Worm (Caenorhabditis elegans) whole organism, L2 larva: ENCODE data around the gene F11C1.1.
A peak's percentile ranks its signal among the peaks of the same experiment; 100 is the strongest.

Experiments
- C34F6.9 ChIP-seq: fragments of 150-350 bp; optimal IDR thresholded peaks from 2 replicates; lab custom pipeline; 2014; ENCODE audit warnings: missing biosample characterization, missing genetic modification characterization
- F13H6.1 ChIP-seq: sonication (generic microtip); optimal IDR thresholded peaks from 2 replicates; lab custom pipeline; 2016; ENCODE audit warnings: missing genetic modification characterization, missing compliant biosample characterization
- R02D3.7 ChIP-seq: fragments of 150-350 bp; optimal IDR thresholded peaks from 2 replicates; lab custom pipeline; 2014; ENCODE audit warnings: missing biosample characterization, missing genetic modification characterization
- Y55F3AM.14 ChIP-seq: fragments of 200-800 bp; sonication (Bioruptor generic); optimal IDR thresholded peaks from 2 replicates; lab custom pipeline; 2018; ENCODE audit warnings: mild to moderate bottlenecking, missing genetic modification characterization, missing compliant biosample characterization
- ZK546.5 ChIP-seq: sonication (generic microtip); optimal IDR thresholded peaks from 2 replicates; lab custom pipeline; 2017; ENCODE audit warnings: missing biosample characterization, missing genetic modification characterization
- alr-1 ChIP-seq: fragments of 150-350 bp; optimal IDR thresholded peaks from 2 replicates; lab custom pipeline; 2014; ENCODE audit warnings: missing biosample characterization, missing genetic modification characterization
- aly-2 ChIP-seq: fragments of 150-350 bp; optimal IDR thresholded peaks from 2 replicates; lab custom pipeline; 2014; ENCODE audit warnings: missing biosample characterization, missing genetic modification characterization
- ama-1 ChIP-seq: fragments of 150-350 bp; optimal IDR thresholded peaks from 2 replicates; lab custom pipeline; 2018; ENCODE audit warnings: inconsistent platforms
- ceh-16 ChIP-seq: fragments of 150-350 bp; optimal IDR thresholded peaks from 2 replicates; lab custom pipeline; 2014; ENCODE audit warnings: missing biosample characterization, missing genetic modification characterization
- ceh-82 ChIP-seq: fragments of 150-350 bp; optimal IDR thresholded peaks from 2 replicates; lab custom pipeline; 2014; ENCODE audit warnings: missing biosample characterization, missing genetic modification characterization
- egl-27 ChIP-seq: sonication (generic microtip); optimal IDR thresholded peaks from 3 replicates; lab custom pipeline; 2017; ENCODE audit warnings: missing biosample characterization, missing genetic modification reagents, missing genetic modification characterization
- elt-1 ChIP-seq: fragments of 150-350 bp; optimal IDR thresholded peaks from 2 replicates; lab custom pipeline; 2014; ENCODE audit warnings: missing biosample characterization, missing genetic modification characterization
- elt-3 ChIP-seq: sonication (generic microtip); optimal IDR thresholded peaks from 2 replicates; lab custom pipeline; 2017; ENCODE audit warnings: missing biosample characterization, missing genetic modification characterization
- fos-1 ChIP-seq: fragments of 150-350 bp; optimal IDR thresholded peaks from 2 replicates; lab custom pipeline; 2014; ENCODE audit warnings: missing biosample characterization, missing genetic modification characterization
- lsy-2 ChIP-seq, 2 experiments: fragments of 150-350 bp in 1 of 2; sonication (generic microtip) in 1 of 2; optimal IDR thresholded peaks; 2 replicates each; lab custom pipeline; 2014 to 2017; ENCODE audit warnings: missing biosample characterization in 2 of 2, missing genetic modification characterization in 2 of 2
- mab-5 ChIP-seq: fragments of 150-350 bp; optimal IDR thresholded peaks from 2 replicates; lab custom pipeline; 2014; ENCODE audit warnings: missing biosample characterization, missing genetic modification characterization
- mbf-1 ChIP-seq: sonication (generic microtip); optimal IDR thresholded peaks from 2 replicates; lab custom pipeline; 2017; ENCODE audit warnings: missing biosample characterization, missing genetic modification characterization
- nhr-10 ChIP-seq: sonication (generic microtip); optimal IDR thresholded peaks from 2 replicates; lab custom pipeline; 2017; ENCODE audit warnings: missing biosample characterization, missing genetic modification characterization
- nhr-12 ChIP-seq: fragments of 150-350 bp; optimal IDR thresholded peaks from 2 replicates; lab custom pipeline; 2014; ENCODE audit warnings: missing biosample characterization, missing genetic modification characterization
- nhr-129 ChIP-seq: fragments of 150-350 bp; optimal IDR thresholded peaks from 2 replicates; lab custom pipeline; 2014; ENCODE audit warnings: missing biosample characterization, missing genetic modification characterization
- nhr-21 ChIP-seq: fragments of 150-350 bp; optimal IDR thresholded peaks from 2 replicates; lab custom pipeline; 2014; ENCODE audit warnings: missing biosample characterization, missing genetic modification characterization
- nhr-23 ChIP-seq: fragments of 150-350 bp; optimal IDR thresholded peaks from 2 replicates; lab custom pipeline; 2014; ENCODE audit warnings: missing biosample characterization, missing genetic modification reagents, missing genetic modification characterization
- nhr-237 ChIP-seq: fragments of 150-350 bp; optimal IDR thresholded peaks from 2 replicates; lab custom pipeline; 2014; ENCODE audit warnings: missing biosample characterization, missing genetic modification characterization
- nhr-25 ChIP-seq: fragments of 150-350 bp; sonication (generic microtip); optimal IDR thresholded peaks from 3 replicates; lab custom pipeline; 2014; ENCODE audit warnings: missing biosample characterization, missing genetic modification characterization
- nhr-6 ChIP-seq: fragments of 150-350 bp; optimal IDR thresholded peaks from 2 replicates; lab custom pipeline; 2014; ENCODE audit warnings: missing biosample characterization, missing genetic modification characterization
- nhr-77 ChIP-seq: fragments of 150-350 bp; optimal IDR thresholded peaks from 2 replicates; lab custom pipeline; 2014; ENCODE audit warnings: missing biosample characterization, missing genetic modification characterization
- peb-1 ChIP-seq: fragments of 150-350 bp; optimal IDR thresholded peaks from 2 replicates; lab custom pipeline; 2014; ENCODE audit warnings: missing biosample characterization, missing genetic modification characterization
- sem-4 ChIP-seq: fragments of 150-350 bp; optimal IDR thresholded peaks from 2 replicates; lab custom pipeline; 2014; ENCODE audit warnings: missing biosample characterization, missing genetic modification reagents, missing genetic modification characterization
- sma-3 ChIP-seq: sonication (generic microtip); optimal IDR thresholded peaks from 2 replicates; lab custom pipeline; 2016; ENCODE audit warnings: missing genetic modification reagents, missing genetic modification characterization, missing compliant biosample characterization
- sma-9 ChIP-seq, 2 experiments: fragments of 150-350 bp in 1 of 2; sonication (generic microtip) in 1 of 2; optimal IDR thresholded peaks; 2 replicates each; lab custom pipeline; 2014 to 2016; ENCODE audit warnings: missing genetic modification characterization in 2 of 2, mild to moderate bottlenecking in 1 of 2, missing biosample characterization in 1 of 2, missing compliant biosample characterization in 1 of 2, missing genetic modification reagents in 1 of 2, moderate library complexity in 1 of 2
- snpc-4 ChIP-seq: fragments of 150-350 bp; optimal IDR thresholded peaks from 2 replicates; lab custom pipeline; 2014; ENCODE audit warnings: missing biosample characterization, missing genetic modification characterization
- unc-55 ChIP-seq: fragments of 150-350 bp; sonication (generic microtip); optimal IDR thresholded peaks from 3 replicates; lab custom pipeline; 2014; ENCODE audit warnings: missing biosample characterization, missing genetic modification reagents, missing genetic modification characterization
- unc-62 ChIP-seq: fragments of 150-350 bp; optimal IDR thresholded peaks from 2 replicates; lab custom pipeline; 2014; ENCODE audit warnings: missing biosample characterization, missing genetic modification reagents, missing genetic modification characterization
- zag-1 ChIP-seq: fragments of 150-350 bp; optimal IDR thresholded peaks from 2 replicates; lab custom pipeline; 2014; ENCODE audit warnings: missing biosample characterization, missing genetic modification characterization
- ztf-11 ChIP-seq: sonication (generic microtip); optimal IDR thresholded peaks from 2 replicates; lab custom pipeline; 2017; ENCODE audit warnings: missing biosample characterization, missing genetic modification characterization
- ztf-4 ChIP-seq: fragments of 150-350 bp; optimal IDR thresholded peaks from 2 replicates; lab custom pipeline; 2014; ENCODE audit warnings: missing biosample characterization, missing genetic modification characterization

Gene F11C1.1

ce11 chrX:12975595-12976089 is 14.7 kb downstream of the F11C1.1 start, which contains the start of gene ppk-3 (continued):
- TF ChIP-seq nhr-77 (tag; lab: Kevin White, UChicago): no peak
- TF ChIP-seq F13H6.1: peak; percentile 73
- TF ChIP-seq R02D3.7: no peak

DNA sequence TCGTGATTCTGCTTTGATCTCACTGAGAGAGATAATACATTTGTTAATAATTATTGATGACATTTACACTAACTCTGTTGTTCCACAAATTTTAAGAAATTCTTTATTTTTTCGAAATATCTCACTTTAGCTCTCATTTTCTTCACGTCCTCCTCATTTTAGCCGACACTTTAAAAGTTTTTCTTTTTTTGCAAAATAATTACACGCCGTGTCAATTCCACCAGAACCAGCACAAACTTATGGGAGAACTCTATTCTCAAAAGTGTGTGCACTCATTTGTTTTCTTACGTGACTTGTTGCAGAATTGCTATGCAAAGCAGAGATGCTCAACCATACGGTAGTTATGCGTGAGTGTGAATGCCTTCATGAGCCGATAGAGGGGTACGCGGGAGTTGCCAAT is 25.2 kb downstream of the F11C1.1 start, which contains the start of gene frpr-2:
Gene frpr-2, plus strand, starts transcription at position 301 of the 400 bp plus-strand sequence.
- no peak for TF ChIP-seq elt-1 (tag; lab: Kevin White, UChicago)
- no peak for TF ChIP-seq sma-9 (GFP tag; optimal IDR thresholded peaks at IDR 0.05; lab: Kevin White, UChicago)
- TF ChIP-seq sma-9 (tag; optimal IDR thresholded peaks at IDR 0.05; lab: Kevin White, UChicago): no peak
- no peak for TF ChIP-seq nhr-6 (tag; lab: Kevin White, UChicago)
- TF ChIP-seq peb-1 (tag; lab: Kevin White, UChicago): no peak
- TF ChIP-seq zag-1 (tag; lab: Kevin White, UChicago): no peak
- TF ChIP-seq, all 48 proteins: peak for 0

- TF ChIP-seq Y55F3AM.14 (GFP tag; lab: Kevin White, UChicago): no peak
- no peak for TF ChIP-seq nhr-77 (tag; lab: Kevin White, UChicago)
- no peak for TF ChIP-seq alr-1
- no peak for TF ChIP-seq aly-2 (tag; lab: Kevin White, UChicago)
- no peak for TF ChIP-seq zag-1 (tag; lab: Kevin White, UChicago)
- TF ChIP-seq sma-3 (GFP tag; lab: Kevin White, UChicago): no peak
- no peak for TF ChIP-seq ztf-4 (tag; lab: Kevin White, UChicago)
- no peak for TF ChIP-seq C34F6.9 (tag; lab: Kevin White, UChicago)
- TF ChIP-seq F13H6.1: no peak
- no peak for TF ChIP-seq elt-1 (tag; lab: Kevin White, UChicago)
- TF ChIP-seq mab-5: no peak
- no peak for TF ChIP-seq nhr-129 (tag; lab: Kevin White, UChicago)
- TF ChIP-seq lsy-2 (tag; optimal IDR thresholded peaks at IDR 0.05; lab: Kevin White, UChicago): no peak
- TF ChIP-seq ztf-11: no peak
- TF ChIP-seq unc-55 (GFP tag; lab: Kevin White, UChicago): no peak
- no peak for TF ChIP-seq nhr-10 (tag; lab: Kevin White, UChicago)
- TF ChIP-seq nhr-23 (tag; lab: Kevin White, UChicago): no peak
- TF ChIP-seq egl-27 (tag; lab: Kevin White, UChicago): no peak
- TF ChIP-seq elt-3 (tag; lab: Kevin White, UChicago): no peak
- no peak for TF ChIP-seq ama-1 (lab: Kevin White, UChicago)
Measured at ce11 chrX:12958897-12959296, 31.5 kb downstream of the F11C1.1 start.

ce11 chrX:12951175-12951574 is 39.2 kb downstream of the F11C1.1 start:
- TF ChIP-seq mbf-1 (tag; lab: Kevin White, UChicago) (no peak), sma-9 (GFP tag; optimal IDR thresholded peaks at IDR 0.05; lab: Kevin White, UChicago) (no peak), sma-9 (tag; optimal IDR thresholded peaks at IDR 0.05; lab: Kevin White, UChicago) (no peak), nhr-12 (tag; lab: Kevin White, UChicago) (no peak), Y55F3AM.14 (GFP tag; lab: Kevin White, UChicago) (no peak), C34F6.9 (tag; lab: Kevin White, UChicago) (no peak), lsy-2 (tag; optimal IDR thresholded peaks at IDR 0.05; lab: Kevin White, UChicago) (no peak), ceh-82 (tag; lab: Kevin White, UChicago) (no peak), nhr-25 (tag; lab: Kevin White, UChicago) (no peak), elt-1 (tag; lab: Kevin White, UChicago) (no peak), nhr-21 (tag; lab: Kevin White, UChicago) (no peak), nhr-237 (tag; lab: Kevin White, UChicago) (no peak), unc-62 (no peak), nhr-10 (tag; lab: Kevin White, UChicago) (no peak), snpc-4 (tag; lab: Kevin White, UChicago) (no peak), sem-4 (tag; lab: Kevin White, UChicago) (no peak), ama-1 (lab: Kevin White, UChicago) (no peak), ZK546.5 (tag; lab: Kevin White, UChicago) (no peak), fos-1 (tag; lab: Kevin White, UChicago) (no peak), nhr-77 (tag; lab: Kevin White, UChicago) (no peak), ceh-16 (tag; lab: Kevin White, UChicago) (no peak)
